Worm (Caenorhabditis elegans): Measurements from ENCODE around the gene best-3.
A peak's percentile ranks its signal among the peaks of the same experiment; 100 is the strongest.

Gene best-3

ce11 chrII:39437-39836 lies 26.7 kb downstream of the best-3 start, which contains the start of gene spp-24:
TSS of gene spp-24 (minus strand) at chrII:39537.
- TF ChIP-seq gmeb-2 (tag; optimal IDR thresholded peaks at IDR 0.05): no peak
- no peak for TF ChIP-seq lin-11 (tag; optimal IDR thresholded peaks at IDR 0.05)
- TF ChIP-seq ztf-16 (tag; optimal IDR thresholded peaks at IDR 0.05): no peak
- no peak for TF ChIP-seq dve-1 (tag; optimal IDR thresholded peaks at IDR 0.05)
- TF ChIP-seq hlh-13 (GFP tag; optimal IDR thresholded peaks at IDR 0.05): no peak
- no peak for TF ChIP-seq ahr-1 (tag; optimal IDR thresholded peaks at IDR 0.05)
- TF ChIP-seq odd-2 (tag; optimal IDR thresholded peaks at IDR 0.05): no peak
- TF ChIP-seq syd-9 (tag; optimal IDR thresholded peaks at IDR 0.05): no peak
- TF ChIP-seq ceh-24 (tag; optimal IDR thresholded peaks at IDR 0.05): no peak
- no peak for TF ChIP-seq ceh-45 (GFP tag; IDR thresholded peaks at IDR 0.05)
- no peak for TF ChIP-seq nfya-1 (tag; optimal IDR thresholded peaks at IDR 0.05)
- TF ChIP-seq ceh-22 (tag; optimal IDR thresholded peaks at IDR 0.05): no peak

- TF ChIP-seq pha-4 (tag; optimal IDR thresholded peaks at IDR 0.05): no peak
- no peak for TF ChIP-seq Y22D7AL.16 (tag; optimal IDR thresholded peaks at IDR 0.05)
- TF ChIP-seq ceh-24 (tag; optimal IDR thresholded peaks at IDR 0.05): no peak
- TF ChIP-seq ahr-1 (tag; optimal IDR thresholded peaks at IDR 0.05): no peak
- TF ChIP-seq pha-2 (tag; optimal IDR thresholded peaks at IDR 0.05): no peak
- TF ChIP-seq unc-3 (GFP tag; conservative IDR thresholded peaks at IDR 0.05): no peak
- TF ChIP-seq unc-3 (tag; optimal IDR thresholded peaks at IDR 0.05): no peak
- no peak for TF ChIP-seq ceh-2 (tag; optimal IDR thresholded peaks at IDR 0.05)
- no peak for TF ChIP-seq rnt-1 (tag; optimal IDR thresholded peaks at IDR 0.05)
- no peak for TF ChIP-seq ceh-48 (tag; optimal IDR thresholded peaks at IDR 0.05)
- no peak for TF ChIP-seq ceh-22 (tag; optimal IDR thresholded peaks at IDR 0.05)
- no peak for TF ChIP-seq ceh-45 (GFP tag; IDR thresholded peaks at IDR 0.05)
- TF ChIP-seq ceh-34 (tag; optimal IDR thresholded peaks at IDR 0.05): no peak
Observed at ce11 chrII:41914-42313, 29.1 kb downstream of the best-3 start, which contains the start of gene F23F1.10. TSS of gene F23F1.10 (minus strand) at chrII:41982.

- TF ChIP-seq hlh-15 (tag; optimal IDR thresholded peaks at IDR 0.05) (no peak), ceh-24 (tag; optimal IDR thresholded peaks at IDR 0.05) (no peak), fkh-6 (tag; optimal IDR thresholded peaks at IDR 0.05) (no peak), hlh-6 (tag; optimal IDR thresholded peaks at IDR 0.05) (no peak), unc-55 (GFP tag; optimal IDR thresholded peaks at IDR 0.05) (peak; percentile 36), nhr-11 (tag; optimal IDR thresholded peaks at IDR 0.05) (no peak), pax-1 (tag; optimal IDR thresholded peaks at IDR 0.05) (no peak), ahr-1 (tag; optimal IDR thresholded peaks at IDR 0.05) (no peak), tbx-7 (tag; optimal IDR thresholded peaks at IDR 0.05) (no peak), ceh-30 (tag; optimal IDR thresholded peaks at IDR 0.05) (no peak), ceh-14 (tag; optimal IDR thresholded peaks at IDR 0.05) (no peak), ceh-45 (GFP tag; IDR thresholded peaks at IDR 0.05) (no peak), hlh-30 (tag; optimal IDR thresholded peaks at IDR 0.05; ENCODE audit: insufficient read depth) (no peak), lim-6 (tag; optimal IDR thresholded peaks at IDR 0.05) (no peak), K02D7.2 (tag; optimal IDR thresholded peaks at IDR 0.05) (no peak), npax-4 (tag; optimal IDR thresholded peaks at IDR 0.05) (no peak), unc-42 (tag; optimal IDR thresholded peaks at IDR 0.05) (peak; percentile 76), nfya-1 (tag; optimal IDR thresholded peaks at IDR 0.05) (peak; percentile 28), ceh-18 (tag; optimal IDR thresholded peaks at IDR 0.05) (no peak)
Observed at ce11 chrII:43640-44039, 30.9 kb downstream of the best-3 start, which contains the start of gene nfyc-1. TSS of gene nfyc-1 (plus strand) at chrII:43907.

- no peak for TF ChIP-seq ceh-2 (tag; optimal IDR thresholded peaks at IDR 0.05)
- TF ChIP-seq eyg-1 (tag; optimal IDR thresholded peaks at IDR 0.05): no peak
- TF ChIP-seq hlh-30 (tag; optimal IDR thresholded peaks at IDR 0.05; ENCODE audit: insufficient read depth): no peak
- no peak for TF ChIP-seq hlh-13 (GFP tag; optimal IDR thresholded peaks at IDR 0.05)
- no peak for TF ChIP-seq hlh-6 (tag; optimal IDR thresholded peaks at IDR 0.05)
- TF ChIP-seq syd-9 (tag; optimal IDR thresholded peaks at IDR 0.05): no peak
- no peak for TF ChIP-seq ceh-18 (tag; optimal IDR thresholded peaks at IDR 0.05)
- no peak for TF ChIP-seq nfya-1 (tag; optimal IDR thresholded peaks at IDR 0.05)
- TF ChIP-seq pha-4 (tag; optimal IDR thresholded peaks at IDR 0.05): no peak
Observed at ce11 chrII:44740-45139, 32.0 kb downstream of the best-3 start, which contains the start of gene rpoa-49. TSS of gene rpoa-49 (plus strand) at chrII:45040.
